Worm (Caenorhabditis elegans): ENCODE results near the gene nspg-7.1.

- no peak for TF ChIP-seq dao-5 (tag; optimal IDR thresholded peaks at IDR 0.05)
- no peak for TF ChIP-seq him-1 (tag; optimal IDR thresholded peaks at IDR 0.05)
These were observed 12.5 kb downstream of the nspg-7.1 start for ce11 chrIV:9318147-9318546.
